Fruit fly (Drosophila melanogaster): ENCODE measurements around the gene wrm1.

The wrm1 gene

dm6 chr3L:7381359-7381976, 46.4 kb upstream of the wrm1 start, which contains the start of the genes SMSr and smid (continued):
- TF ChIP-seq crp (GFP tag; optimal IDR thresholded peaks at IDR 0.05), result peak; percentile 83 to 99
- peak; percentile 88 for TF ChIP-seq CG2116 (GFP tag; optimal IDR thresholded peaks at IDR 0.05)
- no peak for TF ChIP-seq br (optimal IDR thresholded peaks at IDR 0.05)
- TF ChIP-seq NfI (GFP tag; optimal IDR thresholded peaks at IDR 0.05), result peak; percentile 58
- no peak for TF ChIP-seq gro (GFP tag; optimal IDR thresholded peaks at IDR 0.05)
- TF ChIP-seq CG11723 (GFP tag; optimal IDR thresholded peaks at IDR 0.05), result peak; percentile 35
- peak; percentile 8 for TF ChIP-seq Spps (tag; optimal IDR thresholded peaks at IDR 0.05)
- TF ChIP-seq CG2889 (GFP tag; IDR thresholded peaks at IDR 0.05), result no peak
- TF ChIP-seq Nf-YB (GFP tag; optimal IDR thresholded peaks at IDR 0.05), result peak; percentile 2
- peak; percentile 88 for TF ChIP-seq HLH4C (GFP tag; IDR thresholded peaks at IDR 0.05; ENCODE audit: partially characterized antibody)
- TF ChIP-seq ase (GFP tag; IDR thresholded peaks at IDR 0.05), result 0 out of 3 replicates have a peak, but pooled peaks have one; percentile 42
- no peak for TF ChIP-seq crol (GFP tag; IDR thresholded peaks at IDR 0.05)
- peak; percentile 68 for TF ChIP-seq sd (tag; optimal IDR thresholded peaks at IDR 0.05)
- peak; percentile 34 for TF ChIP-seq corto (GFP tag; optimal IDR thresholded peaks at IDR 0.05)
- 0 out of 2 replicates have a peak, but pooled peaks have one; percentile 22 for TF ChIP-seq sens-2 (GFP tag; IDR thresholded peaks at IDR 0.05)
- peak; percentile 42 for TF ChIP-seq slp2 (GFP tag; optimal IDR thresholded peaks at IDR 0.05)
- no peak for TF ChIP-seq kah (GFP tag; optimal IDR thresholded peaks at IDR 0.05)
- TF ChIP-seq CG7987 (GFP tag; optimal IDR thresholded peaks at IDR 0.05), result peak; percentile 26
- peak; percentile 69; the same call in 1 of the 2 replicates for TF ChIP-seq klu (GFP tag; IDR thresholded peaks at IDR 0.05)
- peak; percentile 83 for TF ChIP-seq bbx (GFP tag; IDR thresholded peaks at IDR 0.05; ENCODE audit: partially characterized antibody)
- TF ChIP-seq CG3847 (GFP tag; IDR thresholded peaks at IDR 0.05), result peak; percentile 47; the same call in 1 of the 2 replicates
- TF ChIP-seq CG9215 (GFP tag; IDR thresholded peaks at IDR 0.05), result no peak; the same call in 1 of the 2 replicates
- peak; percentile 71 for TF ChIP-seq Ptx1 (GFP tag; IDR thresholded peaks at IDR 0.05)
- peak; percentile 67; the same call in 2 of the 3 replicates for TF ChIP-seq dysf (GFP tag; IDR thresholded peaks at IDR 0.05)
- peak; percentile 75 for TF ChIP-seq Hmr (GFP tag; optimal IDR thresholded peaks at IDR 0.05)
- TF ChIP-seq stc (GFP tag; IDR thresholded peaks at IDR 0.05), result no peak
- no peak for TF ChIP-seq CG8359 (GFP tag; optimal IDR thresholded peaks at IDR 0.05; ENCODE audit: borderline replicate concordance)
- TF ChIP-seq CG3995 (GFP tag; optimal IDR thresholded peaks at IDR 0.05), result peak; percentile 76
- TF ChIP-seq chinmo (GFP tag; IDR thresholded peaks at IDR 0.05; ENCODE audit: partially characterized antibody), result peak; percentile 85; the same call in 3 of the 4 replicates
- peak; percentile 60 for TF ChIP-seq PHDP (tag; optimal IDR thresholded peaks at IDR 0.05)
- TF ChIP-seq CG6654 (GFP tag; optimal IDR thresholded peaks at IDR 0.05), result no peak
- no peak for TF ChIP-seq CG1233 (GFP tag; optimal IDR thresholded peaks at IDR 0.05)
- 0 out of 2 replicates have a peak, but pooled peaks have one; percentile 44 for TF ChIP-seq ara (GFP tag; IDR thresholded peaks at IDR 0.05)
- TF ChIP-seq CG18011 (GFP tag; optimal IDR thresholded peaks at IDR 0.05), result peak; percentile 10
- peak; percentile 66 for TF ChIP-seq stwl (tag; optimal IDR thresholded peaks at IDR 0.05)
- TF ChIP-seq Hr51 (GFP tag; optimal IDR thresholded peaks at IDR 0.05), result peak; percentile 39 to 63
- peak; percentile 48 for TF ChIP-seq Dek (tag; optimal IDR thresholded peaks at IDR 0.05)
- TF ChIP-seq CG6689 (GFP tag; IDR thresholded peaks at IDR 0.05), result peak; percentile 62; the same call in 1 of the 2 replicates
- no peak for TF ChIP-seq CG15073 (GFP tag; optimal IDR thresholded peaks at IDR 0.05)
- peak; percentile 71; the same call in 1 of the 2 replicates for TF ChIP-seq hbn (GFP tag; IDR thresholded peaks at IDR 0.05; ENCODE audit: partially characterized antibody)
- TF ChIP-seq CG4282 (GFP tag; optimal IDR thresholded peaks at IDR 0.05), result no peak
- peak; percentile 54 for TF ChIP-seq gcm (GFP tag; optimal IDR thresholded peaks at IDR 0.05)
- peak; percentile 53 for TF ChIP-seq NC2β (GFP tag; optimal IDR thresholded peaks at IDR 0.05)
- TF ChIP-seq ken (GFP tag; IDR thresholded peaks at IDR 0.05), result 0 out of 3 replicates have a peak, but pooled peaks have one; percentile 55
- no peak for TF ChIP-seq cato (GFP tag; optimal IDR thresholded peaks at IDR 0.05; ENCODE audit: borderline replicate concordance)
- peak; percentile 97 for TF ChIP-seq BEAF-32 (GFP tag; optimal IDR thresholded peaks at IDR 0.05)
- TF ChIP-seq Fer3 (tag; optimal IDR thresholded peaks at IDR 0.05), result peak; percentile 39
- peak; percentile 53; the same call in 2 of the 3 replicates for TF ChIP-seq zen2 (GFP tag; IDR thresholded peaks at IDR 0.05; ENCODE audit: partially characterized antibody)

Measured in whole organism, embryonic.